Fruit fly (Drosophila melanogaster): ENCODE measurements around the gene Gug.

Gene Gug

DNA sequence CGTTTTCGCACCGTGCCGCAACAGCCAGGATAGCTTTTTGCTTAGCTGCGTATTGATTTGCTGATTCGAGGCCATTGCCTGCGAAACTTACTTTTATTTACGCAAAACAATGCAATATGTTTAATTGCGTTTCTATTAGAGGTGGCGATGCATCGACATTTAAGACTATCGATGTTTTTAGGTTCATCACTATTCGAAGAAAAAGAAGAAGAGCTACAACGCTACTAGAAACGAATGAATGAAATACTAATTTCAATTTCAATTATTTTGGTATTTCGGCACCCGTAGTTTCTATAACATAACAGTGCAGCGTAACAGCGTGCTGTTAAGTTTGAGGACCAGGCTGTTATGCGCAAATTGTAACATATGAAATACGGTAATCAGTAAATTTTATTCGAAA is 44.6 kb upstream of the Gug start, which contains the start of the genes Tpt, mkg-p and CG13667 (continued):
- TF ChIP-seq CG12942 (GFP tag; optimal IDR thresholded peaks at IDR 0.05) (no peak), CG7963 (GFP tag; IDR thresholded peaks at IDR 0.05; ENCODE audit: partially characterized antibody) (peak; percentile 62; the same call in 2 of the 3 replicates), slp2 (GFP tag; optimal IDR thresholded peaks at IDR 0.05) (no peak), CG33213 (GFP tag; optimal IDR thresholded peaks at IDR 0.05) (peak; percentile 27), Sin3A (optimal IDR thresholded peaks at IDR 0.05) (peak; percentile 72), jumu (GFP tag; optimal IDR thresholded peaks at IDR 0.05) (peak; percentile 21), Oaz (GFP tag; IDR thresholded peaks at IDR 0.05) (no peak), vnd (GFP tag; IDR thresholded peaks at IDR 0.05; ENCODE audit: partially characterized antibody) (peak; percentile 72), Drgx (GFP tag; IDR thresholded peaks at IDR 0.05) (no peak), hb (GFP tag; IDR thresholded peaks at IDR 0.05; ENCODE audit: partially characterized antibody) (peak; percentile 71), gfzf (GFP tag; optimal IDR thresholded peaks at IDR 0.05) (peak; percentile 79), CG17361 (GFP tag; IDR thresholded peaks at IDR 0.05) (no peak), CG15011 (GFP tag; optimal IDR thresholded peaks at IDR 0.05) (no peak), CG17186 (GFP tag; optimal IDR thresholded peaks at IDR 0.05) (peak; percentile 100), stwl (tag; optimal IDR thresholded peaks at IDR 0.05) (peak; percentile 81), salm (tag; optimal IDR thresholded peaks at IDR 0.05) (no peak), nmo (GFP tag; optimal IDR thresholded peaks at IDR 0.05) (peak; percentile 53), fu2 (GFP tag; optimal IDR thresholded peaks at IDR 0.05) (no peak), org-1 (GFP tag; optimal IDR thresholded peaks at IDR 0.05) (no peak), knrl (GFP tag; IDR thresholded peaks at IDR 0.05; ENCODE audit: partially characterized antibody) (peak; percentile 83), ERR (GFP tag; optimal IDR thresholded peaks at IDR 0.05) (no peak), sens (GFP tag) (peak; percentile 78), al (GFP tag; IDR thresholded peaks at IDR 0.05) (no peak), phol (tag; optimal IDR thresholded peaks at IDR 0.05) (peak; percentile 47), CG15601 (tag; optimal IDR thresholded peaks at IDR 0.05) (peak; percentile 74), tap (tag; optimal IDR thresholded peaks at IDR 0.05) (no peak), CG9932 (GFP tag; IDR thresholded peaks at IDR 0.05) (peak; percentile 20; the same call in 1 of the 2 replicates), Abd-B (GFP tag; optimal IDR thresholded peaks at IDR 0.05) (peak; percentile 26), unc-4 (GFP tag; IDR thresholded peaks at IDR 0.05; ENCODE audit: partially characterized antibody) (peak; percentile 87), Atf3 (GFP tag; optimal IDR thresholded peaks at IDR 0.05) (no peak), Dfd (GFP tag; optimal IDR thresholded peaks at IDR 0.05) (no peak), Deaf1 (tag; optimal IDR thresholded peaks at IDR 0.05) (no peak), kni (GFP tag; optimal IDR thresholded peaks at IDR 0.05) (no peak), Med (GFP tag) (peak; percentile 76), nom (GFP tag; optimal IDR thresholded peaks at IDR 0.05) (no peak), pho (GFP tag; optimal IDR thresholded peaks at IDR 0.05) (peak; percentile 13), CTCF (GFP tag; optimal IDR thresholded peaks at IDR 0.05) (peak; percentile 23), ranshi (GFP tag; IDR thresholded peaks at IDR 0.05) (no peak), MBD-R2 (GFP tag; IDR thresholded peaks at IDR 0.05) (peak; percentile 69; the same call in 1 of the 2 replicates), Hmx (GFP tag; optimal IDR thresholded peaks at IDR 0.05) (no peak), hth (optimal IDR thresholded peaks at IDR 0.05) (no peak), CG11560 (tag; IDR thresholded peaks at IDR 0.05) (peak; percentile 72; the same call in 1 of the 3 replicates), CG2129 (GFP tag; IDR thresholded peaks at IDR 0.05; ENCODE audit: partially characterized antibody) (peak; percentile 64), CG17829 (tag; optimal IDR thresholded peaks at IDR 0.05) (peak; percentile 42), sob (GFP tag; IDR thresholded peaks at IDR 0.05) (peak; percentile 51; the same call in 1 of the 2 replicates), HHEX (GFP tag; optimal IDR thresholded peaks at IDR 0.05) (no peak), Myb (GFP tag; optimal IDR thresholded peaks at IDR 0.05) (peak; percentile 33), ci (GFP tag; IDR thresholded peaks at IDR 0.05) (no peak), zen (tag; optimal IDR thresholded peaks at IDR 0.05) (peak; percentile 43), nerfin-1 (tag; optimal IDR thresholded peaks at IDR 0.05) (peak; percentile 79), MESR4 (GFP tag; optimal IDR thresholded peaks at IDR 0.05) (peak; percentile 75), CG2875 (GFP tag; optimal IDR thresholded peaks at IDR 0.05) (no peak)

Data from whole organism, embryonic.